Fruit fly (Drosophila melanogaster): Measurements from ENCODE around the gene CG13310.
A peak's percentile ranks its signal among the peaks of the same experiment; 100 is the strongest.

The CG13310 gene

dm6 chr3L:8767876-8768275 lies 32.5 kb downstream of the CG13310 start (continued):
- TF ChIP-seq CG1832 (GFP tag; optimal IDR thresholded peaks at IDR 0.05) (no peak), sob (GFP tag; IDR thresholded peaks at IDR 0.05) (0 out of 2 replicates have a peak, but pooled peaks have one; percentile 14), CG4820 (GFP tag; optimal IDR thresholded peaks at IDR 0.05) (peak; percentile 17), dan (GFP tag; IDR thresholded peaks at IDR 0.05) (no peak), Bgb (GFP tag; IDR thresholded peaks at IDR 0.05; ENCODE audit: partially characterized antibody) (no peak), D19A (tag; optimal IDR thresholded peaks at IDR 0.05) (no peak), Ravus (GFP tag; IDR thresholded peaks at IDR 0.05) (no peak), dati (GFP tag; IDR thresholded peaks at IDR 0.05) (no peak), eve (GFP tag; optimal IDR thresholded peaks at IDR 0.05) (peak in 1 of 2 experiments; percentile 50), Blimp-1 (GFP tag; optimal IDR thresholded peaks at IDR 0.05) (no peak), CG2712 (tag; optimal IDR thresholded peaks at IDR 0.05) (peak; percentile 19), Ada2b (GFP tag; IDR thresholded peaks at IDR 0.05) (peak; percentile 14; the same call in 1 of the 2 replicates), gro (GFP tag; optimal IDR thresholded peaks at IDR 0.05) (no peak), CG1603 (tag; optimal IDR thresholded peaks at IDR 0.05) (peak; percentile 15), Trl (optimal IDR thresholded peaks at IDR 0.05) (no peak), Trl (GFP tag; optimal IDR thresholded peaks at IDR 0.05) (no peak), CG33557 (GFP tag; optimal IDR thresholded peaks at IDR 0.05) (no peak), CG17802 (tag; optimal IDR thresholded peaks at IDR 0.05) (no peak), exex (tag; optimal IDR thresholded peaks at IDR 0.05) (no peak), CG7271 (tag; optimal IDR thresholded peaks at IDR 0.05) (no peak), mirr (GFP tag; optimal IDR thresholded peaks at IDR 0.05) (no peak), CG11398 (GFP tag; optimal IDR thresholded peaks at IDR 0.05) (no peak), CG12942 (GFP tag; optimal IDR thresholded peaks at IDR 0.05) (no peak), Spps (tag; optimal IDR thresholded peaks at IDR 0.05) (no peak), E2f1 (GFP tag; IDR thresholded peaks at IDR 0.05) (no peak), Chrac-16 (GFP tag; optimal IDR thresholded peaks at IDR 0.05) (peak; percentile 11), CG12236 (GFP tag; optimal IDR thresholded peaks at IDR 0.05) (no peak), CG33213 (GFP tag; optimal IDR thresholded peaks at IDR 0.05) (no peak), pho (GFP tag; optimal IDR thresholded peaks at IDR 0.05) (peak; percentile 42), Usf (GFP tag; optimal IDR thresholded peaks at IDR 0.05) (peak; percentile 27), CG17385 (GFP tag; optimal IDR thresholded peaks at IDR 0.05) (peak; percentile 23), CG3281 (GFP tag; optimal IDR thresholded peaks at IDR 0.05) (peak; percentile 70), CG16779 (GFP tag; IDR thresholded peaks at IDR 0.05) (no peak), CG6689 (GFP tag; IDR thresholded peaks at IDR 0.05) (no peak), CG18599 (GFP tag; optimal IDR thresholded peaks at IDR 0.05) (peak; percentile 78), HLHmδ (GFP tag; optimal IDR thresholded peaks at IDR 0.05) (no peak), CG12104 (GFP tag; optimal IDR thresholded peaks at IDR 0.05) (peak; percentile 16), CG10959 (GFP tag; IDR thresholded peaks at IDR 0.05) (no peak), CG15601 (tag; optimal IDR thresholded peaks at IDR 0.05) (no peak), Lhr (GFP tag; optimal IDR thresholded peaks at IDR 0.05) (no peak), CG4854 (GFP tag; optimal IDR thresholded peaks at IDR 0.05) (no peak), caup (GFP tag; optimal IDR thresholded peaks at IDR 0.05; ENCODE audit: severe bottlenecking) (peak; percentile 37), Myb (GFP tag; optimal IDR thresholded peaks at IDR 0.05) (peak; percentile 52), ERR (GFP tag; optimal IDR thresholded peaks at IDR 0.05) (no peak), lab (GFP tag; optimal IDR thresholded peaks at IDR 0.05) (peak; percentile 44), CG16815 (GFP tag; optimal IDR thresholded peaks at IDR 0.05) (peak; percentile 46), Atf6 (GFP tag; IDR thresholded peaks at IDR 0.05) (peak; percentile 55; the same call in 1 of the 2 replicates), CG31441 (GFP tag; IDR thresholded peaks at IDR 0.05) (no peak), lilli (GFP tag; optimal IDR thresholded peaks at IDR 0.05) (peak; percentile 68), Max (GFP tag; optimal IDR thresholded peaks at IDR 0.05) (peak; percentile 32), Dip3 (GFP tag; optimal IDR thresholded peaks at IDR 0.05) (peak; percentile 46), dmrt11E (tag; optimal IDR thresholded peaks at IDR 0.05) (no peak)

Measured in whole organism, embryonic.